Fruit fly (Drosophila melanogaster) whole organism, prepupa: ENCODE results near the gene CG5181.

Source experiments
- Blimp-1 ChIP-seq: fragments of 200-800 bp; sonication (Bioruptor generic); optimal IDR thresholded peaks from 3 replicates; lab custom pipeline; 2017; ENCODE audit warnings: missing biosample characterization, missing genetic modification characterization, mild to moderate bottlenecking, moderate library complexity, missing genetic modification reagents
- CG10631 ChIP-seq: fragments of 200-800 bp; sonication (Bioruptor generic); optimal IDR thresholded peaks from 2 replicates; lab custom pipeline; 2016; ENCODE audit warnings: missing biosample characterization, missing genetic modification characterization
- CG11294 ChIP-seq: fragments of 200-800 bp; sonication (Bioruptor generic); IDR thresholded peaks from 2 replicates; pipeline ENCODE4 v1.3.6; 2022; ENCODE audit warnings: missing biosample characterization, missing genetic modification characterization
- CG11762 ChIP-seq: fragments of 200-800 bp; sonication (Bioruptor generic); optimal IDR thresholded peaks from 3 replicates; lab custom pipeline; 2016; ENCODE audit warnings: missing biosample characterization, missing genetic modification characterization; ENCODE audit not compliant: insufficient read depth
- CG11902 ChIP-seq: fragments of 200-800 bp; sonication (Bioruptor generic); optimal IDR thresholded peaks from 3 replicates; lab custom pipeline; 2016; ENCODE audit warnings: missing biosample characterization, missing genetic modification characterization
- CG15336 ChIP-seq: fragments of 200-800 bp; sonication (Bioruptor generic); IDR thresholded peaks from 2 replicates; pipeline ENCODE4 v1.3.6; 2022; ENCODE audit warnings: missing biosample characterization, missing genetic modification characterization
- CG3032 ChIP-seq: fragments of 200-800 bp; optimal IDR thresholded peaks from 2 replicates; lab custom pipeline; 2019; ENCODE audit warnings: missing biosample characterization, mild to moderate bottlenecking, missing genetic modification characterization, moderate library complexity
- CG31627 ChIP-seq: fragments of 200-800 bp; sonication (Bioruptor generic); optimal IDR thresholded peaks from 3 replicates; lab custom pipeline; 2016; ENCODE audit warnings: missing biosample characterization, missing genetic modification characterization
- CG32006 ChIP-seq: fragments of 200-800 bp; sonication (Bioruptor generic); optimal IDR thresholded peaks from 3 replicates; lab custom pipeline; 2017; ENCODE audit warnings: missing biosample characterization, mild to moderate bottlenecking, missing genetic modification characterization
- CG4318 ChIP-seq: fragments of 200-800 bp; sonication (Bioruptor generic); optimal IDR thresholded peaks from 3 replicates; lab custom pipeline; 2017; ENCODE audit warnings: missing biosample characterization, mild to moderate bottlenecking, missing genetic modification characterization
- CG6163 ChIP-seq: fragments of 200-800 bp; sonication (Bioruptor generic); IDR thresholded peaks from 3 replicates; pipeline ENCODE4 v1.3.6; 2022; ENCODE audit warnings: missing biosample characterization, missing genetic modification characterization
- CG6792 ChIP-seq: fragments of 200-800 bp; sonication (Bioruptor generic); optimal IDR thresholded peaks from 3 replicates; lab custom pipeline; 2016; ENCODE audit warnings: missing biosample characterization, missing genetic modification characterization
- CG6808 ChIP-seq: fragments of 200-800 bp; sonication (Bioruptor generic); optimal IDR thresholded peaks from 3 replicates; lab custom pipeline; 2017; ENCODE audit warnings: missing biosample characterization, missing genetic modification characterization, mild to moderate bottlenecking, moderate library complexity, missing genetic modification reagents
- CG8119 ChIP-seq: fragments of 200-800 bp; sonication (Bioruptor generic); IDR thresholded peaks from 3 replicates; pipeline ENCODE4 v1.3.6; 2022; ENCODE audit warnings: missing biosample characterization, missing genetic modification characterization
- CG8319 ChIP-seq: fragments of 200-800 bp; sonication (Bioruptor generic); optimal IDR thresholded peaks from 3 replicates; lab custom pipeline; 2016; ENCODE audit warnings: missing biosample characterization, missing genetic modification characterization
- CG8632 ChIP-seq: fragments of 200-800 bp; sonication (Bioruptor generic); optimal IDR thresholded peaks from 3 replicates; lab custom pipeline; 2016; ENCODE audit warnings: missing biosample characterization, missing genetic modification characterization
- CG9139 ChIP-seq: fragments of 200-800 bp; sonication (Bioruptor generic); optimal IDR thresholded peaks from 3 replicates; lab custom pipeline; 2017; ENCODE audit warnings: missing biosample characterization, mild to moderate bottlenecking, missing genetic modification characterization
- Eip78C ChIP-seq: fragments of 200-800 bp; sonication (Bioruptor generic); peaks from one replicate; lab custom pipeline; 2016; ENCODE audit warnings: missing biosample characterization, missing genetic modification characterization
- Eip93F ChIP-seq: fragments of 200-800 bp; sonication (Bioruptor generic); optimal IDR thresholded peaks from 2 replicates; lab custom pipeline; 2016; ENCODE audit warnings: missing biosample characterization, mild to moderate bottlenecking, missing genetic modification characterization
- Gug ChIP-seq: fragments of 200-800 bp; sonication (Bioruptor generic); IDR thresholded peaks from 2 replicates; pipeline ENCODE4 v1.3.6; 2022; ENCODE audit warnings: missing biosample characterization, missing genetic modification characterization
- Hr38 ChIP-seq: sonication (Bioruptor generic); optimal IDR thresholded peaks from 2 replicates; lab custom pipeline; 2016; ENCODE audit warnings: missing biosample characterization, missing genetic modification characterization
- Hr39 ChIP-seq: fragments of 200-800 bp; sonication (Bioruptor generic); optimal IDR thresholded peaks from 2 replicates; lab custom pipeline; 2016; ENCODE audit warnings: missing biosample characterization, missing genetic modification characterization
- Hr4 ChIP-seq: fragments of 200-800 bp; sonication (Bioruptor generic); optimal IDR thresholded peaks from 3 replicates; lab custom pipeline; 2016; ENCODE audit warnings: missing biosample characterization, missing genetic modification characterization
- Sox102F ChIP-seq: fragments of 200-800 bp; sonication (Bioruptor generic); optimal IDR thresholded peaks from 2 replicates; lab custom pipeline; 2016; ENCODE audit warnings: missing biosample characterization, mild to moderate bottlenecking, missing genetic modification characterization
- Sox14 ChIP-seq: fragments of 200-800 bp; sonication (Bioruptor generic); optimal IDR thresholded peaks from 3 replicates; lab custom pipeline; 2016; ENCODE audit warnings: missing biosample characterization, missing genetic modification characterization
- achi ChIP-seq: fragments of 200-800 bp; sonication (Bioruptor generic); optimal IDR thresholded peaks from 3 replicates; lab custom pipeline; 2016; ENCODE audit warnings: missing biosample characterization, missing genetic modification characterization
- cyc ChIP-seq: fragments of 200-800 bp; sonication (Bioruptor generic); optimal IDR thresholded peaks from 3 replicates; lab custom pipeline; 2016; ENCODE audit warnings: missing biosample characterization, missing genetic modification characterization
- dac ChIP-seq: fragments of 200-800 bp; sonication (Bioruptor generic); optimal IDR thresholded peaks from 2 replicates; lab custom pipeline; 2017; ENCODE audit warnings: missing biosample characterization, mild to moderate bottlenecking, missing genetic modification characterization
- eg ChIP-seq: fragments of 200-800 bp; sonication (Bioruptor generic); IDR thresholded peaks from 3 replicates; pipeline ENCODE4 v1.3.6; 2022; ENCODE audit warnings: missing biosample characterization, missing genetic modification characterization
- esn ChIP-seq: fragments of 200-800 bp; sonication (Bioruptor generic); optimal IDR thresholded peaks from 2 replicates; lab custom pipeline; 2016; ENCODE audit warnings: missing biosample characterization, mild to moderate bottlenecking, missing genetic modification characterization, moderate library complexity
- fd59A ChIP-seq: fragments of 200-800 bp; sonication (Bioruptor generic); optimal IDR thresholded peaks from 2 replicates; lab custom pipeline; 2017; ENCODE audit warnings: missing biosample characterization, mild to moderate bottlenecking, missing genetic modification characterization, missing genetic modification reagents
- fd85E ChIP-seq: fragments of 200-800 bp; sonication (Bioruptor generic); optimal IDR thresholded peaks from 3 replicates; lab custom pipeline; 2016; ENCODE audit warnings: missing biosample characterization, missing genetic modification characterization
- fkh ChIP-seq: fragments of 200-800 bp; sonication (Bioruptor generic); optimal IDR thresholded peaks from 3 replicates; lab custom pipeline; 2017; ENCODE audit warnings: missing biosample characterization, mild to moderate bottlenecking, missing genetic modification characterization, moderate library complexity
- lz ChIP-seq: fragments of 200-800 bp; sonication (Bioruptor generic); optimal IDR thresholded peaks from 3 replicates; lab custom pipeline; 2016; ENCODE audit warnings: missing biosample characterization, missing genetic modification characterization
- pdm3 ChIP-seq: fragments of 200-800 bp; sonication (Bioruptor generic); optimal IDR thresholded peaks from 3 replicates; lab custom pipeline; 2016; ENCODE audit warnings: missing biosample characterization, missing genetic modification characterization
- spab ChIP-seq: fragments of 200-800 bp; sonication (Bioruptor generic); optimal IDR thresholded peaks from 2 replicates; lab custom pipeline; 2017; ENCODE audit warnings: missing biosample characterization, mild to moderate bottlenecking, missing genetic modification characterization, missing genetic modification reagents
- svp ChIP-seq: fragments of 200-800 bp; sonication (Bioruptor generic); peaks from one replicate; lab custom pipeline; 2016; ENCODE audit warnings: missing biosample characterization, missing genetic modification characterization
- topi ChIP-seq: fragments of 200-800 bp; sonication (Bioruptor generic); optimal IDR thresholded peaks from 3 replicates; lab custom pipeline; 2016; ENCODE audit warnings: missing biosample characterization, missing genetic modification characterization

CG5181 gene

dm6 chr2L:7395813-7396212, 13.8 kb downstream of the CG5181 start (continued):
- TF ChIP-seq CG4318 (GFP tag; lab: Kevin White, UChicago) (no peak), fkh (GFP tag; lab: Kevin White, UChicago) (no peak), CG6163 (GFP tag; lab: Robert Waterston, UW) (no peak), CG11294 (GFP tag; lab: Robert Waterston, UW) (no peak), Blimp-1 (GFP tag; lab: Kevin White, UChicago) (no peak), CG9139 (GFP tag; lab: Kevin White, UChicago) (no peak), fd59A (no peak), CG32006 (GFP tag; lab: Kevin White, UChicago) (peak; percentile 52), CG6792 (GFP tag; lab: Kevin White, UChicago) (peak; percentile 33), CG6808 (GFP tag; lab: Kevin White, UChicago) (no peak), dac (GFP tag; lab: Kevin White, UChicago) (no peak)

dm6 chr2L:7387813-7388558, 21.6 kb downstream of the CG5181 start, which contains the start of the genes CG5149 and gudu:
Gene CG5149, minus strand, starts transcription at chr2L:7388253.
Gene gudu, plus strand, starts transcription at chr2L:7388508.
- no peak for TF ChIP-seq CG31627 (GFP tag; lab: Kevin White, UChicago)
- TF ChIP-seq topi (GFP tag; lab: Kevin White, UChicago): peak; percentile 14
- TF ChIP-seq CG8319 (GFP tag; lab: Kevin White, UChicago): no peak
- TF ChIP-seq esn (GFP tag; lab: Kevin White, UChicago): no peak
- TF ChIP-seq CG6808 (GFP tag; lab: Kevin White, UChicago): no peak
- TF ChIP-seq CG8119 (GFP tag; lab: Robert Waterston, UW): 0 out of 3 replicates have a peak, but pooled peaks have one; percentile 49
- peak; percentile 75 for TF ChIP-seq svp (GFP tag; lab: Kevin White, UChicago)
- TF ChIP-seq fkh (GFP tag; lab: Kevin White, UChicago): peak; percentile 88
- 0 out of 2 replicates have a peak, but pooled peaks have one; percentile 7 for TF ChIP-seq CG15336 (GFP tag; lab: Robert Waterston, UW)
- peak; percentile 35 for TF ChIP-seq Sox14
- no peak for TF ChIP-seq CG8632
- TF ChIP-seq CG3032: peak; percentile 10
- peak; percentile 65 for TF ChIP-seq CG6163 (GFP tag; lab: Robert Waterston, UW)
- peak; percentile 4 for TF ChIP-seq lz (GFP tag; lab: Kevin White, UChicago)

- TF ChIP-seq fkh (GFP tag; lab: Kevin White, UChicago): peak; percentile 62
- TF ChIP-seq Hr4: no peak
These were observed 22.8 kb downstream of the CG5181 start for dm6 chr2L:7386555-7387420.

dm6 chr2L:7377402-7377801, 32.2 kb downstream of the CG5181 start, which contains the start of gene ninaC:
Gene ninaC, plus strand, starts transcription at chr2L:7377702.
- TF ChIP-seq CG6163 (GFP tag; lab: Robert Waterston, UW) (no peak), fd85E (GFP tag; lab: Kevin White, UChicago) (no peak), Eip93F (GFP tag; lab: Kevin White, UChicago) (no peak), Hr38 (GFP tag; lab: Kevin White, UChicago) (no peak), CG8632 (no peak), CG4318 (GFP tag; lab: Kevin White, UChicago) (no peak), eg (GFP tag; lab: Robert Waterston, UW) (no peak), CG10631 (no peak), esn (GFP tag; lab: Kevin White, UChicago) (no peak), Hr39 (GFP tag; lab: Kevin White, UChicago) (no peak), Hr4 (no peak)
- TF ChIP-seq, all 60 proteins: peak for 0

dm6 chr2L:7376157-7376556, 33.5 kb downstream of the CG5181 start:
- no peak for TF ChIP-seq spab (GFP tag; lab: Kevin White, UChicago)
- peak; percentile 75 for TF ChIP-seq CG31627 (GFP tag; lab: Kevin White, UChicago)
- TF ChIP-seq Gug (GFP tag; lab: Robert Waterston, UW): peak; percentile 83
- peak; percentile 80 for TF ChIP-seq svp (GFP tag; lab: Kevin White, UChicago)
- peak; percentile 47 for TF ChIP-seq CG4318 (GFP tag; lab: Kevin White, UChicago)
- peak; percentile 65 for TF ChIP-seq Sox102F (GFP tag; lab: Kevin White, UChicago)
- TF ChIP-seq cyc (GFP tag; lab: Kevin White, UChicago): peak; percentile 67
- peak; percentile 87 for TF ChIP-seq CG6163 (GFP tag; lab: Robert Waterston, UW)
- TF ChIP-seq CG8632: peak; percentile 41
- peak; percentile 64 for TF ChIP-seq pdm3 (GFP tag; lab: Kevin White, UChicago)
- peak; percentile 8 for TF ChIP-seq CG8319 (GFP tag; lab: Kevin White, UChicago)
- TF ChIP-seq Eip78C (GFP tag; lab: Kevin White, UChicago): peak; percentile 83
- peak; percentile 56 for TF ChIP-seq topi (GFP tag; lab: Kevin White, UChicago)
- peak; percentile 76 for TF ChIP-seq lz (GFP tag; lab: Kevin White, UChicago)
- peak; percentile 90 for TF ChIP-seq CG15336 (GFP tag; lab: Robert Waterston, UW)
- TF ChIP-seq achi (GFP tag; lab: Kevin White, UChicago): peak; percentile 25
- peak; percentile 46 for TF ChIP-seq CG11762
- peak; percentile 27 for TF ChIP-seq CG11902 (GFP tag; lab: Kevin White, UChicago)
- TF ChIP-seq CG10631: peak; percentile 22
